Fruit fly (Drosophila melanogaster): ENCODE data around the gene CG4872.
A peak's percentile ranks its signal among the peaks of the same experiment; 100 is the strongest.

The CG4872 gene

DNA sequence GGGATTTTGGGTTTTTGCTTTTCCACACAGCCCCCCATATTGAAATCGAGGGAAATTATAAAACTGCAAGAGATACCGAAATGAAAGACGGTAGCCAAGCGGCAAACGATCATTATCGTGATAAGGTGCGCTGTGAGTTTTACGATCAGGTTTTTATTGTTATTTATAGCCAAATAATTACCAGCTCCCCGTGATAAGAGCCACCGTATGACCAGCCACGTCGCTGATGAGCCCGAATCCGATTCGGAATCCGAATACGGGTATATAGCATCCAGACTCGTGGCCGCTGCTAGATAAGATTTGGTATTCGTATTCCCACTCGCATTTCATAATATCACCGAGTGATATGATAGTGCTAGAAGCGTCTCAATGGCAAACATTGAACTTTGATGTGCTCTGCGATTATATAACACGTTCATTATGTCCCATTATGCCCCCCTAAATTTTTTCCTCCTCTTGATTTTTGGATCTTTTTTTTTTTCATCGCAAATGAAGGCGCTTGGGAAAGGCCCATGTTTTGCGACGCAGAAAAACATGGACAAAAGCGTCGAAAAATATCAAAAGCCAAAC, 37.7 kb downstream of the CG4872 start (continued):
- TF ChIP-seq twi (tag; optimal IDR thresholded peaks at IDR 0.05) (no peak), CG12769 (tag; optimal IDR thresholded peaks at IDR 0.05) (peak; percentile 17), HmgZ (tag; optimal IDR thresholded peaks at IDR 0.05) (no peak), Rx (GFP tag; IDR thresholded peaks at IDR 0.05) (no peak), mirr (GFP tag; optimal IDR thresholded peaks at IDR 0.05) (peak; percentile 56), CG7987 (GFP tag; optimal IDR thresholded peaks at IDR 0.05) (no peak), exex (tag; optimal IDR thresholded peaks at IDR 0.05) (peak; percentile 91), Med (GFP tag) (peak; percentile 53), onecut (GFP tag; IDR thresholded peaks at IDR 0.05) (no peak), vvl (GFP tag; IDR thresholded peaks at IDR 0.05) (no peak), CG16863 (GFP tag; optimal IDR thresholded peaks at IDR 0.05) (no peak), fd3F (GFP tag; optimal IDR thresholded peaks at IDR 0.05) (no peak), CG2875 (GFP tag; optimal IDR thresholded peaks at IDR 0.05) (no peak), caup (GFP tag; optimal IDR thresholded peaks at IDR 0.05; ENCODE audit: severe bottlenecking) (no peak), Stat92E (GFP tag; optimal IDR thresholded peaks at IDR 0.05) (no peak), Pdp1 (GFP tag; optimal IDR thresholded peaks at IDR 0.05) (peak in 1 of 2 experiments; percentile 92), lab (GFP tag; optimal IDR thresholded peaks at IDR 0.05) (no peak), ken (GFP tag; IDR thresholded peaks at IDR 0.05) (no peak), Tbp (GFP tag; optimal IDR thresholded peaks at IDR 0.05) (no peak), Lpt (GFP tag; optimal IDR thresholded peaks at IDR 0.05) (no peak), CG33557 (GFP tag; optimal IDR thresholded peaks at IDR 0.05) (no peak), Lim3 (GFP tag; IDR thresholded peaks at IDR 0.05) (no peak), cwo (GFP tag; optimal IDR thresholded peaks at IDR 0.05) (no peak), sug (tag; optimal IDR thresholded peaks at IDR 0.05) (peak; percentile 58), sima (GFP tag; optimal IDR thresholded peaks at IDR 0.05) (no peak)

- TF ChIP-seq CG13296 (GFP tag; optimal IDR thresholded peaks at IDR 0.05) (peak; percentile 3), Med (GFP tag) (peak; percentile 5), slbo (GFP tag; IDR thresholded peaks at IDR 0.05) (no peak), mirr (GFP tag; optimal IDR thresholded peaks at IDR 0.05) (peak; percentile 9), CG13894 (tag; optimal IDR thresholded peaks at IDR 0.05) (peak; percentile 85), CG2678 (tag; optimal IDR thresholded peaks at IDR 0.05) (peak; percentile 30), unpg (GFP tag; optimal IDR thresholded peaks at IDR 0.05) (peak; percentile 9), sug (tag; optimal IDR thresholded peaks at IDR 0.05) (peak; percentile 42), tll (GFP tag; optimal IDR thresholded peaks at IDR 0.05) (no peak), da (GFP tag; optimal IDR thresholded peaks at IDR 0.05) (no peak), grn (GFP tag; optimal IDR thresholded peaks at IDR 0.05) (peak; percentile 28), CG8290 (GFP tag; optimal IDR thresholded peaks at IDR 0.05) (no peak), CG8290 (tag; optimal IDR thresholded peaks at IDR 0.05) (peak in 1 of 2 experiments; percentile 12), CG11695 (GFP tag; IDR thresholded peaks at IDR 0.05) (no peak), CG34224 (GFP tag; IDR thresholded peaks at IDR 0.05; ENCODE audit: partially characterized antibody) (no peak), lab (GFP tag; optimal IDR thresholded peaks at IDR 0.05) (peak; percentile 10), B-H2 (GFP tag; optimal IDR thresholded peaks at IDR 0.05) (peak; percentile 12), exex (tag; optimal IDR thresholded peaks at IDR 0.05) (peak; percentile 94), CG4282 (GFP tag; optimal IDR thresholded peaks at IDR 0.05) (no peak), sob (GFP tag; IDR thresholded peaks at IDR 0.05) (0 out of 2 replicates have a peak, but pooled peaks have one; percentile 17), CG3281 (GFP tag; optimal IDR thresholded peaks at IDR 0.05) (peak; percentile 10), Pdp1 (GFP tag; optimal IDR thresholded peaks at IDR 0.05) (peak in 1 of 2 experiments; percentile 21)
Observed at dm6 chrX:16920682-16921286, 39.6 kb downstream of the CG4872 start.
